Worm (Caenorhabditis elegans) whole organism, L1 larva: ENCODE results near the gene R12B2.8.

Source experiments
- C04F5.9 ChIP-seq: sonication (generic microtip); optimal IDR thresholded peaks from 2 replicates; lab custom pipeline; 2016; ENCODE audit warnings: missing genetic modification characterization, missing compliant biosample characterization
- aha-1 ChIP-seq: fragments of 150-350 bp; optimal IDR thresholded peaks from 2 replicates; lab custom pipeline; 2014; ENCODE audit warnings: missing biosample characterization, missing genetic modification characterization
- aly-2 ChIP-seq: fragments of 150-350 bp; optimal IDR thresholded peaks from 2 replicates; lab custom pipeline; 2014; ENCODE audit warnings: missing biosample characterization, missing genetic modification characterization
- ama-1 ChIP-seq: fragments of 150-350 bp; optimal IDR thresholded peaks from 2 replicates; lab custom pipeline; 2014
- fkh-10 ChIP-seq: sonication (generic microtip); optimal IDR thresholded peaks from 2 replicates; lab custom pipeline; 2017; ENCODE audit warnings: missing biosample characterization, missing genetic modification reagents, missing genetic modification characterization
- nhr-237 ChIP-seq: fragments of 150-350 bp; optimal IDR thresholded peaks from 2 replicates; lab custom pipeline; 2014; ENCODE audit warnings: missing biosample characterization, missing genetic modification characterization
- nhr-76 ChIP-seq: sonication (generic microtip); optimal IDR thresholded peaks from 2 replicates; lab custom pipeline; 2017; ENCODE audit warnings: missing biosample characterization, missing genetic modification characterization
- nhr-84 ChIP-seq: sonication (generic microtip); optimal IDR thresholded peaks from 2 replicates; lab custom pipeline; 2017; ENCODE audit warnings: missing biosample characterization, missing genetic modification characterization
- pag-3 ChIP-seq: sonication (generic microtip); optimal IDR thresholded peaks from 2 replicates; lab custom pipeline; 2017; ENCODE audit warnings: missing genetic modification characterization, mild to moderate bottlenecking, missing compliant biosample characterization, antibody characterized with exemption, borderline replicate concordance; ENCODE audit not compliant: insufficient read depth
- unc-62 ChIP-seq: fragments of 150-350 bp; optimal IDR thresholded peaks from 2 replicates; lab custom pipeline; 2014; ENCODE audit warnings: missing biosample characterization, missing genetic modification reagents, missing genetic modification characterization

DNA sequence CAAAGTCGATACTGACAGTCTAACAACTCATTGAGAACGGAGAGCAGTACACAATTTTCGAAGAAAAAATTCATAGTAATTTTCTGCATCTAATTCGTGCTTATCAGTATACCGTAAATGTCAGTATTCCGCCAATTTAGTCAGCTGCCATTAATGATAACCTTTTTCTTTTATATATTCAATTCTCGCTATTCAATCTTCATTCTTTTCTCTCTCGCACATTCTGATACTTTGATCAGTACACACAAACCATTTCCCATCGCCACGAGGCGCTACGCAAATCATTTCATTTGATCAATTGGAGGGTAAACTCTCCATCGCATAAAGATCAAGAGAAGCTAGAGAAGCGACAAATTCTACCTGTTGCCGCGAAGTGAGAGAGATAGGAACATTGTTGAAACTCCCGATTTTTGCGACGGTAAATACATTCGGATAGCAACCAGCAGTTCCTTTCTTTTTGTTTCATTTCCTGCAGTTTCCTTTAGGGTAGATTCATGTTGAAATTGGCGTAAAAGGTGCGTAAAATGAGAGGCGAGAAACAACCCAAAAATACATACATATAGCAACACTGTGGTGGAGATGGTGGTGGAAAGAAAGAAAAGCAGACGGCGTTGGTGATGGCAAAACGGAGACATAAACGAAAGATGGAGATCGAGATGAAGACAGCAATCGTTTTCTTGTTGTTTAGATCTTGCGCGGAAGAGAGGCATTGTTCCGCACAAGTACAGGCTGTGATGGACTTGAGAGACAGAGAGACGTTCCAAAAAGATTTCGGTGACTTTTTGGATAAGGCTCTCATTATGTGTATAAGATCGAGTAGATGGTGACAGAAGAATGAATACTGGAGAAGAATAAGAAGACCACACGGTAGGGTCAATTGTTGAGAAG is 14.7 kb downstream of the R12B2.8 start:
- TF ChIP-seq ama-1 (peak; percentile 70), unc-62 (GFP tag; lab: Kevin White, UChicago) (no peak), nhr-76 (no peak), pag-3 (tag; lab: Kevin White, UChicago) (no peak), fkh-10 (GFP tag; lab: Kevin White, UChicago) (no peak), aha-1 (tag; lab: Kevin White, UChicago) (no peak), aly-2 (no peak), C04F5.9 (no peak), nhr-84 (tag; lab: Kevin White, UChicago) (no peak), nhr-237 (tag; lab: Kevin White, UChicago) (no peak)
